Fruit fly (Drosophila melanogaster): ENCODE data around the gene CG14435.

Gene CG14435

DNA sequence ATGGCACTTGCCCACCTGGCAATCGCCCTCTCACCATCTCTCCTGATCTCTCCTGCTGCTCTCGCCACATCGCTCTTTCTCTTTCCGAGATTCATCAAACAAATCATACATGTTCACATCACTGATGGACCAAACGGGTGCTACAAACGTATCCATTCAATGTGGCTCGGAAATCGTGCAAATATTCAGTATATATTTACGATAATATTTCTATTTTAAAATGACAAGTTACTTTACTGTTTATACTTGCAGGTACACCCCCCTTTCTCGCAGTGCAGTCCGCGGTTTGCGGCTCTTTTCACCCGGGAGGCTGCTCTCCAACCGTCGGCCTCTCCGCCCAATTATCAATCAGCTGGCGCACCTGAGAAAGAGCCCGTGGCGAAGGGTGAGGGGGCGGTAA, 52.2 kb downstream of the CG14435 start (continued):
- no peak for TF ChIP-seq pros (GFP tag; optimal IDR thresholded peaks at IDR 0.05)
- TF ChIP-seq klu (GFP tag; IDR thresholded peaks at IDR 0.05) = no peak
- no peak for TF ChIP-seq E2f1 (GFP tag; IDR thresholded peaks at IDR 0.05)
- no peak for TF ChIP-seq Atf-2 (GFP tag; optimal IDR thresholded peaks at IDR 0.05)
- TF ChIP-seq Taf1 (GFP tag; IDR thresholded peaks at IDR 0.05) = no peak
- no peak for TF ChIP-seq CG3838 (GFP tag; optimal IDR thresholded peaks at IDR 0.05)
- no peak for TF ChIP-seq CG34422 (GFP tag; IDR thresholded peaks at IDR 0.05)
- no peak for TF ChIP-seq maf-S (GFP tag; optimal IDR thresholded peaks at IDR 0.05)
- TF ChIP-seq CG4424 (GFP tag; optimal IDR thresholded peaks at IDR 0.05) = no peak
- no peak for TF ChIP-seq CG31441 (GFP tag; IDR thresholded peaks at IDR 0.05)
- TF ChIP-seq aop (GFP tag; IDR thresholded peaks at IDR 0.05) = no peak
- TF ChIP-seq CG6683 (GFP tag; optimal IDR thresholded peaks at IDR 0.05) = no peak
- no peak for TF ChIP-seq ssp (GFP tag; IDR thresholded peaks at IDR 0.05)
- no peak for TF ChIP-seq bcd (GFP tag; optimal IDR thresholded peaks at IDR 0.05)
- TF ChIP-seq CG12659 (GFP tag; optimal IDR thresholded peaks at IDR 0.05) = peak; percentile 16
- no peak for TF ChIP-seq gcm (GFP tag; optimal IDR thresholded peaks at IDR 0.05)
- TF ChIP-seq jing (GFP tag; optimal IDR thresholded peaks at IDR 0.05) = no peak
- no peak for TF ChIP-seq CG6254 (GFP tag; optimal IDR thresholded peaks at IDR 0.05)
- TF ChIP-seq croc (GFP tag; conservative IDR thresholded peaks at IDR 0.05) = no peak
- no peak for TF ChIP-seq otp (GFP tag; IDR thresholded peaks at IDR 0.05)
- peak; percentile 87 for TF ChIP-seq Drgx (GFP tag; IDR thresholded peaks at IDR 0.05)
- no peak for TF ChIP-seq usp (GFP tag; optimal IDR thresholded peaks at IDR 0.05)
- no peak for TF ChIP-seq zen (tag; optimal IDR thresholded peaks at IDR 0.05)
- peak; percentile 54 for TF ChIP-seq slbo (GFP tag; IDR thresholded peaks at IDR 0.05)
- TF ChIP-seq CG7271 (tag; optimal IDR thresholded peaks at IDR 0.05) = no peak
- no peak for TF ChIP-seq Dref (GFP tag; IDR thresholded peaks at IDR 0.05)
- no peak for TF ChIP-seq danr (GFP tag; IDR thresholded peaks at IDR 0.05)
- TF ChIP-seq CG18764 (GFP tag; optimal IDR thresholded peaks at IDR 0.05) = no peak
- TF ChIP-seq CG6689 (GFP tag; IDR thresholded peaks at IDR 0.05) = no peak
- no peak for TF ChIP-seq ems (GFP tag; optimal IDR thresholded peaks at IDR 0.05)
- peak; percentile 45 for TF ChIP-seq CG5953 (GFP tag; IDR thresholded peaks at IDR 0.05)
- no peak for TF ChIP-seq CG12236 (GFP tag; optimal IDR thresholded peaks at IDR 0.05)
- TF ChIP-seq Doc3 (GFP tag; IDR thresholded peaks at IDR 0.05; ENCODE audit: partially characterized antibody) = no peak
- no peak for TF ChIP-seq h (optimal IDR thresholded peaks at IDR 0.05)
- TF ChIP-seq zen2 (GFP tag; IDR thresholded peaks at IDR 0.05; ENCODE audit: partially characterized antibody) = no peak
- no peak for TF ChIP-seq CG15073 (GFP tag; optimal IDR thresholded peaks at IDR 0.05)
- no peak for TF ChIP-seq Tbp (GFP tag; optimal IDR thresholded peaks at IDR 0.05)
- TF ChIP-seq Mes4 (GFP tag; optimal IDR thresholded peaks at IDR 0.05) = no peak
- no peak for TF ChIP-seq CG7786 (GFP tag; optimal IDR thresholded peaks at IDR 0.05)
- TF ChIP-seq Side (GFP tag; optimal IDR thresholded peaks at IDR 0.05) = no peak
- no peak for TF ChIP-seq CG4854 (GFP tag; optimal IDR thresholded peaks at IDR 0.05)
- no peak for TF ChIP-seq mirr (GFP tag; optimal IDR thresholded peaks at IDR 0.05)
- TF ChIP-seq Oli (tag; optimal IDR thresholded peaks at IDR 0.05) = no peak
- TF ChIP-seq CG17612 (GFP tag; IDR thresholded peaks at IDR 0.05) = no peak
- TF ChIP-seq Bdp1 (GFP tag; optimal IDR thresholded peaks at IDR 0.05) = no peak
- TF ChIP-seq Hand (GFP tag; optimal IDR thresholded peaks at IDR 0.05) = no peak
- TF ChIP-seq insv (GFP tag; optimal IDR thresholded peaks at IDR 0.05) = no peak
- TF ChIP-seq CG7745 (tag; optimal IDR thresholded peaks at IDR 0.05) = no peak
- TF ChIP-seq CG5245 (GFP tag; optimal IDR thresholded peaks at IDR 0.05) = no peak
- no peak for TF ChIP-seq nau (GFP tag; optimal IDR thresholded peaks at IDR 0.05)
- no peak for TF ChIP-seq pfk (GFP tag; optimal IDR thresholded peaks at IDR 0.05)
- TF ChIP-seq sna (GFP tag; IDR thresholded peaks at IDR 0.05; ENCODE audit: partially characterized antibody) = no peak
- TF ChIP-seq amos (GFP tag; IDR thresholded peaks at IDR 0.05; ENCODE audit: partially characterized antibody) = no peak

All from whole organism, embryonic.